Worm (Caenorhabditis elegans): ENCODE results near the gene Y54B9A.1.

Y54B9A.1 gene

DNA sequence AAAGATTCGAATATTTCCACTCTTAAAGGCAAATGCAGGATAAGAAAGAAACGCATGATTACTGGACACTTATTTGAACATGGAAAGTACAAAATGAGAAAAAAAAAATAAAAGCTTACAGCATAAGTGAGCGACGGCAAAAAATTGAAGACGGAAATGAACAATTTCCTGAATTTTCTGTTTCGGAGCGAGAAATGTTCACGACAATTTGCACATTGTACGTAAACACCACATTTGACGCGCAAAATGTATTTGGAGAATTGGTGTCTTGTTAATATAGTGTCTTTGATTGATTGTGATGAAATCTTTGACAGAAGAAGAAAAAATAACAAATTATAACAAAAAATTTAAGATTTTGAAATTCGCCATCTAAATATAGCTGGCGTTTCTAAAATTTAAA, 13.8 kb downstream of the Y54B9A.1 start, which contains the start of gene F36D4.5 (continued):
- no peak for TF ChIP-seq ama-1 (optimal IDR thresholded peaks at IDR 0.05)
- peak; percentile 39 for TF ChIP-seq blmp-1 (tag; optimal IDR thresholded peaks at IDR 0.05)
- peak; percentile 54 for TF ChIP-seq fkh-10 (GFP tag; optimal IDR thresholded peaks at IDR 0.05)
- TF ChIP-seq ztf-11 (tag; optimal IDR thresholded peaks at IDR 0.05) = no peak
- no peak for TF ChIP-seq pax-3 (tag; optimal IDR thresholded peaks at IDR 0.05)
- no peak for TF ChIP-seq ceh-90 (tag; optimal IDR thresholded peaks at IDR 0.05)
- TF ChIP-seq mef-2 (tag; optimal IDR thresholded peaks at IDR 0.05) = no peak
- TF ChIP-seq unc-130 (tag; optimal IDR thresholded peaks at IDR 0.05) = no peak
- no peak for TF ChIP-seq isw-1 (GFP tag; IDR thresholded peaks at IDR 0.05)
- peak; percentile 27 for TF ChIP-seq xbp-1 (tag; optimal IDR thresholded peaks at IDR 0.05)
- no peak for TF ChIP-seq vab-15 (tag; optimal IDR thresholded peaks at IDR 0.05)
- TF ChIP-seq mdl-1 (tag; optimal IDR thresholded peaks at IDR 0.05) = peak in 1 of 2 experiments; percentile 14
- peak; percentile 42 to 57 for TF ChIP-seq lsy-2 (tag; optimal IDR thresholded peaks at IDR 0.05)
- TF ChIP-seq irx-1 (tag; optimal IDR thresholded peaks at IDR 0.05) = peak; percentile 25
- TF ChIP-seq ztf-4 (tag; optimal IDR thresholded peaks at IDR 0.05) = no peak
- TF ChIP-seq lin-14 (GFP tag; optimal IDR thresholded peaks at IDR 0.05) = peak; percentile 73
- TF ChIP-seq fkh-8 (tag; optimal IDR thresholded peaks at IDR 0.05) = peak; percentile 9
- no peak for TF ChIP-seq dsc-1 (tag; optimal IDR thresholded peaks at IDR 0.05)
- peak; percentile 0 for TF ChIP-seq skn-1 (tag; optimal IDR thresholded peaks at IDR 0.05)
- peak; percentile 47 for TF ChIP-seq snu-23 (GFP tag; optimal IDR thresholded peaks at IDR 0.05)

ce11 chrV:9424514-9424913, 14.8 kb downstream of the Y54B9A.1 start:
- TF ChIP-seq nhr-20 (tag; optimal IDR thresholded peaks at IDR 0.05) (peak; percentile 44), blmp-1 (tag; optimal IDR thresholded peaks at IDR 0.05) (peak; percentile 42), snu-23 (GFP tag; optimal IDR thresholded peaks at IDR 0.05) (peak; percentile 32), mep-1 (tag; optimal IDR thresholded peaks at IDR 0.05) (peak; percentile 13), F16B12.6 (tag; optimal IDR thresholded peaks at IDR 0.05) (peak; percentile 45), ceh-82 (tag; optimal IDR thresholded peaks at IDR 0.05) (peak in 1 of 3 experiments; percentile 31), nhr-90 (tag; optimal IDR thresholded peaks at IDR 0.05; ENCODE audit: poor library complexity) (no peak), Y116A8C.19 (tag; optimal IDR thresholded peaks at IDR 0.05; ENCODE audit: borderline replicate concordance) (no peak), lin-35 (GFP tag; optimal IDR thresholded peaks at IDR 0.05) (peak in 1 of 2 experiments; percentile 59), swsn-7 (tag; optimal IDR thresholded peaks at IDR 0.05) (peak; percentile 16), elt-3 (tag; optimal IDR thresholded peaks at IDR 0.05) (peak in 1 of 6 experiments; percentile 26), unc-98 (GFP tag; IDR thresholded peaks at IDR 0.05) (no peak), nhr-71 (tag; optimal IDR thresholded peaks at IDR 0.05) (peak; percentile 18), mdl-1 (tag; optimal IDR thresholded peaks at IDR 0.05) (peak in 1 of 2 experiments; percentile 57), lin-14 (GFP tag; optimal IDR thresholded peaks at IDR 0.05) (peak; percentile 75), sox-4 (tag; optimal IDR thresholded peaks at IDR 0.05) (no peak), dpl-1 (GFP tag; optimal IDR thresholded peaks at IDR 0.05) (peak in 1 of 3 experiments; percentile 1), lsy-2 (tag; optimal IDR thresholded peaks at IDR 0.05) (peak in 1 of 2 experiments; percentile 20), nhr-77 (tag; optimal IDR thresholded peaks at IDR 0.05) (peak; percentile 25), efl-1 (optimal IDR thresholded peaks at IDR 0.05) (peak in 1 of 2 experiments; percentile 17), efl-1 (GFP tag; optimal IDR thresholded peaks at IDR 0.05 in 1 of 2) (peak in 1 of 2 experiments; percentile 75), rnt-1 (tag; optimal IDR thresholded peaks at IDR 0.05) (peak; percentile 31), xbp-1 (tag; optimal IDR thresholded peaks at IDR 0.05) (peak; percentile 3), lin-15B (tag; optimal IDR thresholded peaks at IDR 0.05) (no peak)

- TF ChIP-seq nhr-85 (tag) = peak; percentile 84
- TF ChIP-seq blmp-1 (tag; optimal IDR thresholded peaks at IDR 0.05) = peak; percentile 29
- no peak for TF ChIP-seq nhr-47 (tag; optimal IDR thresholded peaks at IDR 0.05)
- TF ChIP-seq lin-14 (GFP tag; optimal IDR thresholded peaks at IDR 0.05) = peak; percentile 57
- no peak for TF ChIP-seq ets-5 (GFP tag; IDR thresholded peaks at IDR 0.05)
- TF ChIP-seq snu-23 (GFP tag; optimal IDR thresholded peaks at IDR 0.05) = peak; percentile 22
- TF ChIP-seq mab-9 (GFP tag; IDR thresholded peaks at IDR 0.05) = no peak
These were observed 15.8 kb downstream of the Y54B9A.1 start for ce11 chrV:9423539-9423938.

All from whole organism, L1 larva.